Worm (Caenorhabditis elegans): ENCODE measurements around the gene pqn-82.

DNA sequence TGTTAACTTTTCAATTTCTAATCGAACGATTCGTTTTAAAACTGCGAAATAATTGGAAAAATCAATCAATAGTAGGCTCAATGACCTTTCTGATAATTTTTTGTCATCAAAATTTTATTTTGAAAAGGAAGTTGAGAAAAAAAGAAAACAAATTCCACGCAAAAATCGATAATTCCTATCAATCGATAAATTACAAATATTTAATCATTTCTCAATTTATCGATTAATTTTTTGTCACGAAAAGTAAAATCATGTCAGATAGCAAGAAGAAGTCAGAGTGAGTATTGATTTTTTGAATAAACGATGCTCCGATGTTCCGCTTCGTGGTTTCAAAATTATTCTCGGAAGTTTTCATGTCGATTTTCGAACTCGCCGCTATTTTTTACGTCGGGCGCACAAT lies 45.0 kb downstream of the pqn-82 start, which contains the start of the genes B0524.5 and B0524.2:
- TF ChIP-seq ztf-29 (GFP tag; IDR thresholded peaks at IDR 0.05) (no peak), med-1 (GFP tag; optimal IDR thresholded peaks at IDR 0.05; ENCODE audit: insufficient read depth) (no peak)
